Worm (Caenorhabditis elegans): ENCODE results near the gene F31F6.2.

F31F6.2 gene

ce11 chrX:14894845-14895244 is 23.2 kb upstream of the F31F6.2 start, which contains the start of gene nac-1:
nac-1 (plus strand) TSS chrX:14895145.
- TF ChIP-seq pha-4 (tag; optimal IDR thresholded peaks at IDR 0.05) (no peak), T23F11.4 (GFP tag; optimal IDR thresholded peaks at IDR 0.05) (no peak), ets-4 (tag; optimal IDR thresholded peaks at IDR 0.05) (no peak), ceh-6 (GFP tag; optimal IDR thresholded peaks at IDR 0.05) (no peak), ceh-24 (tag; optimal IDR thresholded peaks at IDR 0.05) (no peak), npax-4 (tag; optimal IDR thresholded peaks at IDR 0.05) (no peak), elt-2 (tag; optimal IDR thresholded peaks at IDR 0.05) (no peak), ceh-31 (tag; optimal IDR thresholded peaks at IDR 0.05) (no peak), ceh-18 (tag; optimal IDR thresholded peaks at IDR 0.05) (no peak), tbx-7 (tag; optimal IDR thresholded peaks at IDR 0.05) (no peak), hlh-6 (tag; optimal IDR thresholded peaks at IDR 0.05) (no peak), ztf-16 (tag; optimal IDR thresholded peaks at IDR 0.05) (no peak), pag-3 (tag; optimal IDR thresholded peaks at IDR 0.05; ENCODE audit: borderline replicate concordance) (no peak), rnt-1 (tag; optimal IDR thresholded peaks at IDR 0.05) (no peak), pax-1 (tag; optimal IDR thresholded peaks at IDR 0.05) (no peak)

ce11 chrX:14894380-14894779 is 22.7 kb upstream of the F31F6.2 start:
- no peak for TF ChIP-seq pha-2 (tag; optimal IDR thresholded peaks at IDR 0.05)

ce11 chrX:14888188-14888587 is 16.5 kb upstream of the F31F6.2 start, which contains the start of gene daf-6:
daf-6 (plus strand) TSS chrX:14888488.
- TF ChIP-seq ttx-3 (tag; optimal IDR thresholded peaks at IDR 0.05), result no peak
- TF ChIP-seq unc-55 (GFP tag; optimal IDR thresholded peaks at IDR 0.05), result no peak
- no peak for TF ChIP-seq hlh-13 (GFP tag; optimal IDR thresholded peaks at IDR 0.05)
- TF ChIP-seq ceh-6 (GFP tag; optimal IDR thresholded peaks at IDR 0.05), result no peak
- no peak for TF ChIP-seq odd-2 (tag; optimal IDR thresholded peaks at IDR 0.05)

ce11 chrX:14885855-14886254 is 14.2 kb upstream of the F31F6.2 start:
- no peak for TF ChIP-seq ceh-18 (tag; optimal IDR thresholded peaks at IDR 0.05)
- no peak for TF ChIP-seq nhr-232 (tag; optimal IDR thresholded peaks at IDR 0.05)
- TF ChIP-seq madf-2 (tag; optimal IDR thresholded peaks at IDR 0.05), result no peak
- no peak for TF ChIP-seq K02D7.2 (tag; optimal IDR thresholded peaks at IDR 0.05)
- no peak for TF ChIP-seq npax-4 (tag; optimal IDR thresholded peaks at IDR 0.05)
- no peak for TF ChIP-seq ztf-16 (tag; optimal IDR thresholded peaks at IDR 0.05)

- TF ChIP-seq sox-4 (tag; optimal IDR thresholded peaks at IDR 0.05), result no peak
- TF ChIP-seq ceh-22 (tag; optimal IDR thresholded peaks at IDR 0.05), result no peak
- TF ChIP-seq rnt-1 (tag; optimal IDR thresholded peaks at IDR 0.05), result no peak
- no peak for TF ChIP-seq C08G9.2 (tag; optimal IDR thresholded peaks at IDR 0.05)
- TF ChIP-seq elt-2 (tag; optimal IDR thresholded peaks at IDR 0.05), result no peak
- no peak for TF ChIP-seq ceh-9 (tag; optimal IDR thresholded peaks at IDR 0.05)
- TF ChIP-seq K09A11.1 (tag; optimal IDR thresholded peaks at IDR 0.05; ENCODE audit: insufficient read depth), result no peak
- no peak for TF ChIP-seq che-1 (tag; optimal IDR thresholded peaks at IDR 0.05)
- no peak for TF ChIP-seq zip-5 (tag; optimal IDR thresholded peaks at IDR 0.05)
- no peak for TF ChIP-seq ceh-24 (tag; optimal IDR thresholded peaks at IDR 0.05)
- TF ChIP-seq C38D4.7 (GFP tag; optimal IDR thresholded peaks at IDR 0.05), result no peak
- TF ChIP-seq pqm-1 (tag; optimal IDR thresholded peaks at IDR 0.05), result no peak
- TF ChIP-seq ttx-3 (tag; optimal IDR thresholded peaks at IDR 0.05), result no peak
These were observed 9.4 kb upstream of the F31F6.2 start, which contains the start of gene flp-8 for ce11 chrX:14881119-14881518. flp-8 (plus strand) TSS chrX:14881419.

ce11 chrX:14877691-14878090 is 6.0 kb upstream of the F31F6.2 start:
- no peak for TF ChIP-seq pros-1 (tag; optimal IDR thresholded peaks at IDR 0.05)
- no peak for TF ChIP-seq hlh-15 (tag; optimal IDR thresholded peaks at IDR 0.05)
- TF ChIP-seq C38D4.7 (GFP tag; optimal IDR thresholded peaks at IDR 0.05), result no peak
- TF ChIP-seq hlh-13 (GFP tag; optimal IDR thresholded peaks at IDR 0.05), result peak; percentile 17
- no peak for TF ChIP-seq T23F11.4 (GFP tag; optimal IDR thresholded peaks at IDR 0.05)
- no peak for TF ChIP-seq K02D7.2 (tag; optimal IDR thresholded peaks at IDR 0.05)

All from whole organism, late embryonic.